Fruit fly (Drosophila melanogaster) whole organism, wandering third instar larva: ENCODE measurements around the gene CG32756.

Experiments used
- Abd-B ChIP-seq: fragments of >200 bp; optimal IDR thresholded peaks from 2 replicates; lab custom pipeline; 2017; ENCODE audit warnings: missing biosample characterization, missing genetic modification characterization
- CG32264 ChIP-seq: fragments of 200-800 bp; sonication (Bioruptor generic); optimal IDR thresholded peaks from 2 replicates; lab custom pipeline; 2016; ENCODE audit warnings: missing biosample characterization, missing genetic modification characterization
- Dif ChIP-seq: fragments of 200-275, 200-300 bp; sonication (Bioruptor generic); optimal IDR thresholded peaks from 2 replicates; lab custom pipeline; 2018; ENCODE audit warnings: missing biosample characterization, missing genetic modification characterization; ENCODE audit not compliant: partially characterized antibody
- Hnf4 ChIP-seq: fragments of 200-800 bp; sonication (Bioruptor generic); optimal IDR thresholded peaks from 2 replicates; lab custom pipeline; 2016; ENCODE audit warnings: missing biosample characterization, mild to moderate bottlenecking, missing genetic modification characterization
- Hr78 ChIP-seq: fragments of >200 bp; optimal IDR thresholded peaks from 2 replicates; lab custom pipeline; 2017; ENCODE audit warnings: missing biosample characterization, missing genetic modification characterization
- Jra ChIP-seq: sonication (Bioruptor generic); optimal IDR thresholded peaks from 2 replicates; lab custom pipeline; 2016; ENCODE audit warnings: missing biosample characterization, missing genetic modification characterization
- Mio ChIP-seq: sonication (Bioruptor generic); optimal IDR thresholded peaks from 2 replicates; lab custom pipeline; 2016; ENCODE audit warnings: missing biosample characterization, missing genetic modification characterization
- lola ChIP-seq: fragments of >200 bp; optimal IDR thresholded peaks from 2 replicates; lab custom pipeline; 2017; ENCODE audit warnings: missing biosample characterization, missing genetic modification characterization
- psq ChIP-seq: fragments of 200-800 bp; sonication (Bioruptor generic); optimal IDR thresholded peaks from 3 replicates; lab custom pipeline; 2017; ENCODE audit warnings: missing biosample characterization, mild to moderate bottlenecking, missing genetic modification characterization, moderate library complexity
- sv ChIP-seq: fragments of 200-800 bp; sonication (Bioruptor generic); optimal IDR thresholded peaks from 3 replicates; lab custom pipeline; 2016; ENCODE audit warnings: missing biosample characterization, missing genetic modification characterization
- woc ChIP-seq: sonication (Bioruptor generic); optimal IDR thresholded peaks from 2 replicates; lab custom pipeline; 2016; ENCODE audit warnings: missing biosample characterization, mild to moderate bottlenecking, missing genetic modification characterization

- TF ChIP-seq Hnf4 (GFP tag; lab: Kevin White, UChicago) (no peak), Jra (GFP tag; lab: Kevin White, UChicago) (no peak), Hr78 (GFP tag; lab: Kevin White, UChicago) (no peak), Dif (GFP tag; lab: Kevin White, UChicago) (no peak), psq (no peak), CG32264 (GFP tag; lab: Kevin White, UChicago) (no peak), Mio (GFP tag; lab: Kevin White, UChicago) (no peak), lola (GFP tag; lab: Kevin White, UChicago) (no peak), Abd-B (GFP tag; lab: Kevin White, UChicago) (no peak), woc (GFP tag; lab: Kevin White, UChicago) (no peak), sv (GFP tag; lab: Kevin White, UChicago) (no peak)
Measured at dm6 chrX:5902701-5903100, 42.8 kb upstream of the CG32756 start.
